Worm (Caenorhabditis elegans): ENCODE data around the gene srh-4.

srh-4 gene

DNA sequence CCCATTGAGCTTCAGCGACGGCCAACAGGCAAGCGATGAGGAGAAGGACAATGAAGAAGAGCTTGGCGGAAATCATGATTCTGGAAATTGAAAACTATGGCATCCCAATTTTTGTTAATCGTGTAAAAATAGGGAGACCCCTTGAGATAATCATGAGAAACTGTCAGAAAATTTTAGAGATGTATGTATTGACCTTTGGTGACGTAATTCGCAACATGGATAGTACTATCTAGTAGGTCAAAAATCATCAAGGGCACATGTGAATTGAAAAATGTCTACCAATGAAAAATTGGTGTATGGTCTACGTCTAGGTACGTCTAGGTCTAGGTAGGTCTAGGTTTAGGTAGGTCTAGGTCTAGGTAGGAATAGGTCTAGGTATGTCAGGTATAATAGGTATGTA, 31.2 kb upstream of the srh-4 start, which contains the start of gene nlp-34:
Gene nlp-34 (minus strand): TSS at position 82 of the 400 bp plus-strand sequence.
- TF ChIP-seq attf-4 (tag; optimal IDR thresholded peaks at IDR 0.05) (no peak), nhr-111 (GFP tag; optimal IDR thresholded peaks at IDR 0.05) (no peak), egl-43 (GFP tag; IDR thresholded peaks at IDR 0.05) (no peak), ceh-28 (tag; optimal IDR thresholded peaks at IDR 0.05) (no peak), F26F4.8 (GFP tag; conservative IDR thresholded peaks at IDR 0.05) (no peak), nhr-237 (tag; optimal IDR thresholded peaks at IDR 0.05) (no peak), pqm-1 (tag; optimal IDR thresholded peaks at IDR 0.05) (no peak), arid-1 (GFP tag; conservative IDR thresholded peaks at IDR 0.05) (no peak), nhr-28 (tag; optimal IDR thresholded peaks at IDR 0.05) (no peak), lir-3 (tag; optimal IDR thresholded peaks at IDR 0.05) (no peak), lin-29 (GFP tag; IDR thresholded peaks at IDR 0.05) (no peak), gei-8 (GFP tag; optimal IDR thresholded peaks at IDR 0.05) (no peak), ceh-32 (tag; optimal IDR thresholded peaks at IDR 0.05; ENCODE audit: poor library complexity) (no peak), zip-2 (tag; optimal IDR thresholded peaks at IDR 0.05) (no peak), dmd-9 (GFP tag; IDR thresholded peaks at IDR 0.05) (no peak), egl-27 (tag; optimal IDR thresholded peaks at IDR 0.05) (no peak)

DNA sequence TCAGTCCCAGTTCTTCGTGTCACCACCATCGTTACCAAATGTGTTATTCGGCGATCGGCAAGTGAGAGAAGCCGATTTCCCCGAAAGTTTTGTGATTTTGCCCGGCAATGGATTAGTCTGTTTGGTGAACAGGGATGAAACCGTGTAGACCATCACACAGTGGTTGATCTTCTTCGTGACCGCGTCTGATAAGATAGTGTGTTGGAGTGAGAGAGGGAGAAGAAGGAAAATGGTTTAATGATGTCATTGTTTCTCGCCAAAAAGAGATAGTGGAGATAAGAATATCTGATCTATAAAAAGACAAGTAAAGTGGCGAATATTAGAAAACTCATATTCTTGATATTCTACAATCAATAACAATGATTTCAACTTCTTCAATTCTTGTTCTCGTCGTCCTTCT, 30.5 kb upstream of the srh-4 start, which contains the start of gene nlp-31:
Gene nlp-31 (plus strand): TSS at position 237 of the 400 bp plus-strand sequence.
- TF ChIP-seq ceh-20 (GFP tag; IDR thresholded peaks at IDR 0.05) = 0 out of 2 replicates have a peak, but pooled peaks have one; percentile 14
- peak; percentile 79 for TF ChIP-seq hlh-11 (tag; optimal IDR thresholded peaks at IDR 0.05)
- TF ChIP-seq nhr-102 (tag; optimal IDR thresholded peaks at IDR 0.05) = peak; percentile 29
- TF ChIP-seq attf-4 (tag; optimal IDR thresholded peaks at IDR 0.05) = no peak
- no peak for TF ChIP-seq lin-38 (GFP tag; IDR thresholded peaks at IDR 0.05)
- TF ChIP-seq mxl-3 (GFP tag; optimal IDR thresholded peaks at IDR 0.05) = peak; percentile 68
- peak; percentile 15 for TF ChIP-seq nhr-11 (tag; optimal IDR thresholded peaks at IDR 0.05)
- peak; percentile 74 for TF ChIP-seq nhr-28 (tag; optimal IDR thresholded peaks at IDR 0.05)
- no peak for TF ChIP-seq dve-1 (tag; optimal IDR thresholded peaks at IDR 0.05; ENCODE audit: insufficient read depth)
- no peak for TF ChIP-seq tag-97 (GFP tag; IDR thresholded peaks at IDR 0.05)
- TF ChIP-seq nhr-25 (tag; optimal IDR thresholded peaks at IDR 0.05; ENCODE audit: borderline replicate concordance, insufficient read depth) = peak; percentile 74
- no peak for TF ChIP-seq lim-7 (GFP tag; IDR thresholded peaks at IDR 0.05)
- TF ChIP-seq nhr-10 (tag; optimal IDR thresholded peaks at IDR 0.05) = peak; percentile 71
- TF ChIP-seq mdl-1 (tag; optimal IDR thresholded peaks at IDR 0.05) = peak in 1 of 2 experiments; percentile 75
- TF ChIP-seq unc-62 (GFP tag; optimal IDR thresholded peaks at IDR 0.05 in 1 of 2) = peak in 1 of 2 experiments; percentile 63
- no peak for TF ChIP-seq unc-62 (tag; optimal IDR thresholded peaks at IDR 0.05)
- TF ChIP-seq dmd-6 (GFP tag; IDR thresholded peaks at IDR 0.05) = 0 out of 2 replicates have a peak, but pooled peaks have one; percentile 17
- peak; percentile 30 for TF ChIP-seq hlh-30 (tag; optimal IDR thresholded peaks at IDR 0.05; ENCODE audit: insufficient read depth)

DNA sequence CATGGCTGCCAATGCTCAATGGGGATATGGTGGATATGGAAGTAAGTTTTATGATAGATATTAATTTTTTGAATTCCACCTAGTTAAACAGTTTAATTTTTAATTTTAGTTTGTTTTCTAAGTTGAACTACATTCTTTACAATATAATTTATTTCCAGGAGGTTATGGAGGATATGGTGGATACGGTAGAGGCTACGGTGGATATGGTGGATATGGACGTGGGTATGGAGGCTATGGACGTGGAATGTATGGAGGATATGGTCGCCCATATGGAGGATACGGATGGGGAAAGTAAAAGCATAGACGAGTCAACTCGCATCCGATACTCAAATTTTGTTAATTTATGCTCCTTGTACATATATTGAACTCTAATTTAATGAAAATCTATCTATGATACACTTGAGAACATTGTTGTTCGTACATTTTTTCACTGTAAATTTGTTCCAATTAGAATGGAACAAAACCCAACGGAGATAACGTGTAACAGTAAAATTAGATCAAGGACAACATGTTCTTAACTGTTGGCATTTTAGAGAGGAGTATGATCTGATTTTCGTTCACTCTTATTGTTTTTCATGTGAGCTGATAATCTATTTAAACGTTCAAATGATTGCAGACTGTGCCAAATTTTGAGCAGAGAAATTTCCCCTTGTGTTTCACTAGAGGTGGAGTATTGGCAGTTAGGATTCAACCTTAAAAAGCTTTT, 29.9 kb upstream of the srh-4 start:
- TF ChIP-seq hlh-11 (tag; optimal IDR thresholded peaks at IDR 0.05) (no peak), unc-62 (GFP tag; optimal IDR thresholded peaks at IDR 0.05 in 1 of 2) (peak in 1 of 2 experiments; percentile 84), unc-62 (tag; optimal IDR thresholded peaks at IDR 0.05) (no peak), aha-1 (tag) (peak; percentile 98), zip-2 (tag; optimal IDR thresholded peaks at IDR 0.05) (no peak), daf-8 (GFP tag; IDR thresholded peaks at IDR 0.05) (no peak)

DNA sequence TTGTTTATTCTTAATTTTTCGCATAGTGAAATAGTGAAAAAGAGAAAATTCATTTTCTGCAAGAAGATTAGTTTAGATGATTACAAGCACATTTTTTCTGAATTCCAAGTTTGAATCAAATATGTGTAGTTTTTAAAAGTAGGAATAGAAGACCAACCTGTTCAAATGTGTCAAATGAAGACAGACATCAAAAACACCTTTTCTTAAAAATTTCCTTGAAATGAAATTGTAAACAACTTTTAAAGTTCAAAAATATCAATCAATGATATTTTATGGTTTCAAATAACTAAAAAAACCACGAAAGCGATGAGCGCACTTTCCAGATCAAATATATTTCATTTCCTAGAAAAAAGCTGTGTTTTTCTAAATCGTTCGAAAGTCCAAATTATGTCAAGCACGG, 28.6 kb upstream of the srh-4 start, which contains the start of gene nlp-30:
Gene nlp-30 (plus strand): TSS at position 301 of the 400 bp plus-strand sequence.
- no peak for TF ChIP-seq Y75B8A.6 (GFP tag; IDR thresholded peaks at IDR 0.05)
- TF ChIP-seq gei-8 (GFP tag; optimal IDR thresholded peaks at IDR 0.05) = no peak
- no peak for TF ChIP-seq mes-2 (tag; optimal IDR thresholded peaks at IDR 0.05; ENCODE audit: poor library complexity, severe bottlenecking)
- TF ChIP-seq unc-62 (GFP tag; optimal IDR thresholded peaks at IDR 0.05 in 1 of 2) = peak in 1 of 2 experiments; percentile 62
- TF ChIP-seq unc-62 (tag; optimal IDR thresholded peaks at IDR 0.05) = no peak
- no peak for TF ChIP-seq F10B5.3 (tag; optimal IDR thresholded peaks at IDR 0.05)
- TF ChIP-seq F44E2.7 (GFP tag; IDR thresholded peaks at IDR 0.05) = no peak
- no peak for TF ChIP-seq F37D6.2 (tag; optimal IDR thresholded peaks at IDR 0.05)
